Worm (Caenorhabditis elegans) whole organism, L4 larva: ENCODE data around the gene rde-8.

Source experiments
- D1046.2 ChIP-seq: fragments of 200-800 bp; sonication (Bioruptor generic); IDR thresholded peaks from 2 replicates; pipeline ENCODE4 v1.3.6; 2022; ENCODE audit warnings: missing genetic modification characterization, missing compliant biosample characterization
- F37D6.2 ChIP-seq: sonication (generic microtip); optimal IDR thresholded peaks from 2 replicates; lab custom pipeline; 2016; ENCODE audit warnings: mild to moderate bottlenecking, missing genetic modification characterization, missing compliant biosample characterization
- F44E2.7 ChIP-seq: fragments of 200-800 bp; sonication (Bioruptor generic); IDR thresholded peaks from 2 replicates; pipeline ENCODE4 v2.1.2; 2022; ENCODE audit warnings: missing genetic modification characterization, missing compliant biosample characterization
- F49E8.2 ChIP-seq: sonication (generic microtip); optimal IDR thresholded peaks from 2 replicates; lab custom pipeline; 2016; ENCODE audit warnings: missing compliant biosample characterization, mild to moderate bottlenecking, missing genetic modification characterization, borderline replicate concordance
- R02D3.7 ChIP-seq: fragments of 150-350 bp; sonication (generic microtip); optimal IDR thresholded peaks from 3 replicates; lab custom pipeline; 2014; ENCODE audit warnings: missing biosample characterization, missing genetic modification characterization
- T20F7.1 ChIP-seq: fragments of 200-800 bp; sonication (Bioruptor generic); optimal IDR thresholded peaks from 2 replicates; lab custom pipeline; 2018; ENCODE audit warnings: mild to moderate bottlenecking, missing genetic modification characterization, missing compliant biosample characterization
- Y105C5A.15 ChIP-seq: fragments of 200-800 bp; sonication (Bioruptor generic); IDR thresholded peaks from 2 replicates; pipeline ENCODE4 v1.3.6; 2022; ENCODE audit warnings: missing genetic modification characterization, missing compliant biosample characterization
- Y75B8A.6 ChIP-seq: fragments of 200-800 bp; sonication (Bioruptor generic); IDR thresholded peaks from 2 replicates; pipeline ENCODE4 v1.3.6; 2022; ENCODE audit warnings: missing genetic modification reagents, missing genetic modification characterization, missing compliant biosample characterization
- aha-1 ChIP-seq: fragments of 150-350 bp; peaks from one replicate; lab custom pipeline; 2014; ENCODE audit warnings: missing biosample characterization, missing genetic modification characterization
- arid-1 ChIP-seq: fragments of 200-800 bp; sonication (Bioruptor generic); conservative IDR thresholded peaks from 2 replicates; pipeline ENCODE4 v1.3.6; 2022; ENCODE audit warnings: missing genetic modification reagents, missing genetic modification characterization, missing compliant biosample characterization
- ceh-62 ChIP-seq: sonication (generic microtip); optimal IDR thresholded peaks from 2 replicates; lab custom pipeline; 2017; ENCODE audit warnings: missing biosample characterization, missing genetic modification characterization
- daf-16 ChIP-seq, 3 experiments: sonication (generic microtip); optimal IDR thresholded peaks; 2 replicates each; lab custom pipeline; 2016 to 2017; ENCODE audit warnings: missing genetic modification characterization in 3 of 3, missing genetic modification reagents in 3 of 3, mild to moderate bottlenecking in 2 of 3, missing compliant biosample characterization in 2 of 3, missing biosample characterization in 1 of 3, moderate library complexity in 1 of 3
- daf-8 ChIP-seq: fragments of 200-800 bp; sonication (Bioruptor generic); IDR thresholded peaks from 2 replicates; pipeline ENCODE4 v1.3.6; 2022; ENCODE audit warnings: missing genetic modification characterization, missing compliant biosample characterization
- dve-1 ChIP-seq: sonication (generic microtip); optimal IDR thresholded peaks from 2 replicates; lab custom pipeline; 2017; ENCODE audit warnings: antibody characterized with exemption, mild to moderate bottlenecking, missing genetic modification characterization, missing compliant biosample characterization; ENCODE audit not compliant: insufficient read depth
- hlh-11 ChIP-seq: fragments of 200-800 bp; sonication (Bioruptor generic); optimal IDR thresholded peaks from 2 replicates; lab custom pipeline; 2018; ENCODE audit warnings: mild to moderate bottlenecking, missing genetic modification characterization, missing compliant biosample characterization
- lin-1 ChIP-seq: fragments of 200-800 bp; sonication (Bioruptor generic); IDR thresholded peaks from 2 replicates; pipeline ENCODE4 v1.3.6; 2022; ENCODE audit warnings: missing genetic modification reagents, missing genetic modification characterization, missing compliant biosample characterization
- lin-15B ChIP-seq: fragments of 150-350 bp; sonication (generic microtip); optimal IDR thresholded peaks from 3 replicates; lab custom pipeline; 2014; ENCODE audit warnings: missing biosample characterization, missing genetic modification characterization
- madf-5 ChIP-seq, 2 experiments: fragments of 200-800 bp; sonication (Bioruptor generic); IDR thresholded peaks; 2 replicates each; pipeline ENCODE4 v1.3.6; 2022; ENCODE audit warnings: missing compliant biosample characterization in 2 of 2, missing genetic modification characterization in 2 of 2
- mxl-3 ChIP-seq: fragments of 200-800 bp; sonication (Bioruptor generic); optimal IDR thresholded peaks from 2 replicates; lab custom pipeline; 2018; ENCODE audit warnings: mild to moderate bottlenecking, missing genetic modification characterization, missing compliant biosample characterization
- nhr-11 ChIP-seq: fragments of 150-350 bp; optimal IDR thresholded peaks from 2 replicates; lab custom pipeline; 2014; ENCODE audit warnings: missing biosample characterization, missing genetic modification characterization
- nhr-28 ChIP-seq: fragments of 150-350 bp; optimal IDR thresholded peaks from 2 replicates; lab custom pipeline; 2014; ENCODE audit warnings: missing biosample characterization, missing genetic modification characterization
- nhr-6 ChIP-seq: fragments of 150-350 bp; optimal IDR thresholded peaks from 2 replicates; lab custom pipeline; 2014; ENCODE audit warnings: missing biosample characterization, missing genetic modification characterization
- pqm-1 ChIP-seq: sonication (generic microtip); optimal IDR thresholded peaks from 2 replicates; lab custom pipeline; 2017; ENCODE audit warnings: missing biosample characterization, missing genetic modification characterization
- saeg-2 ChIP-seq: fragments of 200-800 bp; sonication (Bioruptor generic); IDR thresholded peaks from 2 replicates; pipeline ENCODE4 v1.3.6; 2022; ENCODE audit warnings: missing genetic modification reagents, missing genetic modification characterization, missing compliant biosample characterization
- set-16 ChIP-seq: fragments of 200-800 bp; sonication (Bioruptor generic); IDR thresholded peaks from 2 replicates; pipeline ENCODE4 v1.3.6; 2022; ENCODE audit warnings: missing genetic modification reagents, missing genetic modification characterization, missing compliant biosample characterization
- snpc-4 ChIP-seq: fragments of 150-350 bp; optimal IDR thresholded peaks from 2 replicates; lab custom pipeline; 2014; ENCODE audit warnings: missing biosample characterization, missing genetic modification characterization
- tra-1 ChIP-seq: fragments of 200-800 bp; sonication (Bioruptor generic); IDR thresholded peaks from 2 replicates; pipeline ENCODE4 v1.3.6; 2022; ENCODE audit warnings: missing genetic modification reagents, missing genetic modification characterization, missing compliant biosample characterization
- unc-130 ChIP-seq: sonication (generic microtip); optimal IDR thresholded peaks from 2 replicates; lab custom pipeline; 2016; ENCODE audit warnings: missing genetic modification reagents, missing genetic modification characterization, missing compliant biosample characterization
- unc-39 ChIP-seq: sonication (generic microtip); optimal IDR thresholded peaks from 2 replicates; lab custom pipeline; 2017; ENCODE audit warnings: missing biosample characterization, missing genetic modification characterization
- unc-62 ChIP-seq, 3 experiments: fragments of 150-350 bp in 1 of 3; sonication (generic microtip); optimal IDR thresholded peaks in 2 of 3; peaks in 1 of 3; 1 replicate in 1 of 3; 2 replicates in 2 of 3; lab custom pipeline; 2014 to 2017; ENCODE audit warnings: missing biosample characterization in 3 of 3, missing genetic modification characterization in 3 of 3, missing genetic modification reagents in 3 of 3, missing genotype in 1 of 3
- zag-1 ChIP-seq: fragments of 150-350 bp; optimal IDR thresholded peaks from 2 replicates; lab custom pipeline; 2014; ENCODE audit warnings: missing biosample characterization, missing genetic modification characterization
- zfp-2 ChIP-seq: sonication (generic microtip); optimal IDR thresholded peaks from 2 replicates; lab custom pipeline; 2016; ENCODE audit warnings: mild to moderate bottlenecking, missing genetic modification characterization, missing compliant biosample characterization

rde-8 gene

DNA sequence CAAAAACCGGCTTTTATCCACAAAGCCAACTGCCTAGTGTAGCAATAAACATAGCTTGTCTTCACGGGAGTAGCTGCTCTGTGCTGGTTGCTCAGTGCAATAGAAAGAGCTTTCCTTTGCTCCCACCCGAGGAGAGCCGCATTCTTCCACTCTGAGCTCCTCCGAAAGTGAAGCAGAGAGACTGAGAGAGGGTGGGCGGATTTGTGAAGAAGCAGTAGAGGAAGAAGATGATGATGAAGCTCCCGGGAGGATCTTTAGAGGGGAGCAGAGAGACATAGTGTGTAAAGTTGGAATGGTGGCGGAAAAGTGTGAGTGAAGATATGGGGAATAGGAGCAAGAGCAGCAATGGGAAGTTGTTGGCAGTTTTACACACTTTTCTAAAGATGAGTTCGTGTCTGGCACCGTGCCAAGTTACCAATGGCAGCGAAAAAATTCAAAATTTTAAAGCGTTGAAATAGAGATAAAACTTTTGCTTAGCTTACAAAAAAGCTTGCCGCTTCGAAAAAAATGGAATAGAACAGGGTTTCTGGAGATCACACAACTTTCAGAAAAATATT lies 4.5 kb downstream of the rde-8 start, which contains the start of gene ZC477.4:
Gene ZC477.4, minus strand, starts transcription at position 276 of the 557 bp plus-strand sequence.
- TF ChIP-seq mxl-3 (peak; percentile 4), snpc-4 (tag; lab: Kevin White, UChicago) (no peak), T20F7.1 (GFP tag; lab: Kevin White, UChicago) (no peak), nhr-6 (tag; lab: Kevin White, UChicago) (no peak), nhr-11 (tag; lab: Kevin White, UChicago) (peak; percentile 39), D1046.2 (GFP tag; lab: Robert Waterston, UW) (no peak), F49E8.2 (tag; lab: Kevin White, UChicago) (no peak), Y75B8A.6 (GFP tag; lab: Robert Waterston, UW) (no peak), Y105C5A.15 (no peak), hlh-11 (tag; lab: Kevin White, UChicago) (peak; percentile 52), ceh-62 (tag; lab: Kevin White, UChicago) (no peak), F37D6.2 (no peak), unc-62 (GFP tag; optimal IDR thresholded peaks at IDR 0.05 in 1 of 2; lab: Kevin White, UChicago) (peak in 1 of 2 experiments; percentile 41), unc-62 (tag; optimal IDR thresholded peaks at IDR 0.05; lab: Kevin White, UChicago) (no peak), madf-5 (GFP tag; IDR thresholded peaks at IDR 0.05; lab: Robert Waterston, UW) (no peak), saeg-2 (GFP tag; lab: Robert Waterston, UW) (no peak), set-16 (GFP tag; lab: Robert Waterston, UW) (peak; percentile 53), daf-16 (GFP tag; optimal IDR thresholded peaks at IDR 0.05; lab: Kevin White, UChicago) (peak in 1 of 2 experiments; percentile 68), daf-16 (tag; optimal IDR thresholded peaks at IDR 0.05; lab: Kevin White, UChicago) (no peak), tra-1 (no peak), lin-1 (GFP tag; lab: Robert Waterston, UW) (no peak), zfp-2 (tag; lab: Kevin White, UChicago) (no peak), lin-15B (no peak)
- TF ChIP-seq, all 104 proteins: peak for 6

DNA sequence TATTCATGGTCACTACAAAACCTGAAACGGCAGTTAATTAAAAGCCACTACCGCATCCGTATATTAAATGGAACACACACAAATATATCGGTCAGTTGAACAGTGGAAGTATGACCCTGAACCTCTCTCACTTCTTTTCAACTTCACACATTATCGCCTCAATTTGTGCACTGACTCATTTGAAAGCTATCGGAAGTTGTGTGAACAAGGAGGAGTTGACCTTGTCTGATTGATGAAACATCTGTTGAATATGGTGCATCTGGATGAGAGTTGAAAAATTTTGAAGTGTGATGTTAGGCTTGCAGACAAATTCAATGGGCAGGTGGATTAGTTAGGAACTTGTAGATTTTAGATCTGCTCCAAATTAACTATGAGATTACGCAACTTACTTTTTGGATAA lies 5.6 kb downstream of the rde-8 start:
- no peak for TF ChIP-seq pqm-1 (tag; lab: Kevin White, UChicago)
- TF ChIP-seq daf-8 (GFP tag; lab: Robert Waterston, UW), result no peak
- TF ChIP-seq unc-62 (GFP tag; optimal IDR thresholded peaks at IDR 0.05 in 1 of 2; lab: Kevin White, UChicago), result peak in 1 of 2 experiments; percentile 95
- TF ChIP-seq unc-62 (tag; optimal IDR thresholded peaks at IDR 0.05; lab: Kevin White, UChicago), result no peak

DNA sequence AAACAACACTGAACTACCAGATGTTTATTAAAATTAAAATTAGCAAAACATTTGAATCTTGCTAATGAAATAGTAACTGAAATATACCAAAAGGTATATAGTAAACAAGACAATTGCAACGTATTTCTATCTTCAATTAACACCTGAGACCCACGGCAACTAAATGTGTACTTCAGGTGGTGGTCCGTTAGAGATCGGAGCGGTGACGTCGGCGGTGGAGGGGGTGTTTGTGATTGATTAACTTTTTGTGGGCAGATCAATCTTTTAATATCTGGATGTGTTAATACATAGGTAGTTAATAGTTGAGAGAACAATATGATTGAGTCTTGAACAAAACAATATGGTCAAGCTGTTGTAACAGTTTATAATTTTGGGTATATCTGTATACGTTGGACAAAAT lies 7.0 kb downstream of the rde-8 start:
- TF ChIP-seq nhr-6 (tag; lab: Kevin White, UChicago), result no peak
- no peak for TF ChIP-seq zag-1 (tag; lab: Kevin White, UChicago)
- TF ChIP-seq arid-1 (GFP tag; lab: Robert Waterston, UW), result no peak

DNA sequence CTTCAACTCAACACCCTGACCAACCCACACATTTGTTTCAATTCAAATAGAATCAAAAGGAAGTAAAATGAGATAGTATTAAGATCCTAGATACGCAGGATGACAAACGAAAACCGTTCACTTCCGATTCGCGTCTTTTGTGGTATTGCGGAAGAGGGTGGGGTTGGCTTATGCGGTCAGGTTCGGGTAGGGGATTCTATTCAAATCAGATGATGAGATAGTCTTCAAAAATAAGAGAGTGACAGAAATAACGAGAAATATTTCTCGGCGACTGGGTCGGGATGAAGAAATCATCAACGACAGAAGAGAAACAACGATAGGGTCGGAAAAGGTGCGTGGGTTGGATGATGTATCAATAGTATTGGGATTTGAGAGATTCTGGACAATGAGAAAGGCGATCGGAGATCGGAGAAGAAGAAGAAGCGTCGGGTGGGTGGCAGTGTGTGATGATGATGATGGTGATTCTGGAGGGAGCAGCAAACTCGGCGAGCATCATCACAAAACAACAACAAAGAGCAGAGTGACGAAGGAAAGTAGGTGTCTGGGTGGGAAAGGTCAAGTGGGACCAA lies 7.6 kb downstream of the rde-8 start:
- TF ChIP-seq unc-130 (no peak), unc-39 (tag; lab: Kevin White, UChicago) (no peak), unc-62 (GFP tag; optimal IDR thresholded peaks at IDR 0.05 in 1 of 2; lab: Kevin White, UChicago) (peak in 1 of 2 experiments; percentile 67), unc-62 (tag; optimal IDR thresholded peaks at IDR 0.05; lab: Kevin White, UChicago) (no peak), nhr-11 (tag; lab: Kevin White, UChicago) (peak; percentile 36), daf-16 (GFP tag; optimal IDR thresholded peaks at IDR 0.05; lab: Kevin White, UChicago) (peak in 1 of 2 experiments; percentile 49), daf-16 (tag; optimal IDR thresholded peaks at IDR 0.05; lab: Kevin White, UChicago) (no peak), aha-1 (tag; lab: Kevin White, UChicago) (peak; percentile 24), mxl-3 (peak; percentile 16), hlh-11 (tag; lab: Kevin White, UChicago) (peak; percentile 12)

DNA sequence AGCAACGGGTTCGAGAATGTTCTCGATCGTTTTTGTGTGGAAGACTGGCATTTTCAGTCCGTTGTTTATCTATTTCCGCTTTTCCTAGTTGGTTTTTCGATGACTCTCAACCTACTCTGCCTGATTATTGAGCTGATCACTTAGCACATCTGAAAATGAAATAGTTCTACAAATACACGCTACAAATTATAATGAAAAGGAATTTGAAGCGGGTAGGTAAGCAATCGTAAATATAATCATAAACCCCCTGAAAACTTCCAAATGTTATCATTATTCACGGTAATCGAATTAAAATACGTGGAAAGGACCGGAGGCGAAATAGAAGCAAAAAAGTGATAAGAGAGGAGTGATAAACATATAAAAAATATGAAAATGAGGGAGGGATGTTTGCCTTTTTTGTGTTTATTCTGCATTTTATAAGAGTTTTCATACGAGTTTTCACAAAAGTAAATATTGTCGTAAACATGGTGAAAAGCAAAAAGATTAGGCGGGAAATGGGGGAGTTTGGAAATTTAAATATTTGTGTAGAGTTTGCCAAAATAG lies 8.8 kb downstream of the rde-8 start, which contains the start of gene deb-1:
Gene deb-1, minus strand, starts transcription at position 51 of the 543 bp plus-strand sequence.
- TF ChIP-seq daf-16 (GFP tag; optimal IDR thresholded peaks at IDR 0.05; lab: Kevin White, UChicago), result no peak
- TF ChIP-seq daf-16 (tag; optimal IDR thresholded peaks at IDR 0.05; lab: Kevin White, UChicago), result peak; percentile 96
- TF ChIP-seq R02D3.7 (tag; lab: Kevin White, UChicago), result no peak
- TF ChIP-seq pqm-1 (tag; lab: Kevin White, UChicago), result peak; percentile 82
- peak; percentile 26 for TF ChIP-seq dve-1 (tag; lab: Kevin White, UChicago)
- peak; percentile 5 for TF ChIP-seq nhr-28 (tag; lab: Kevin White, UChicago)
- no peak for TF ChIP-seq lin-15B
- TF ChIP-seq F44E2.7 (GFP tag; lab: Robert Waterston, UW), result no peak
